Fruit fly (Drosophila melanogaster) whole organism, embryonic: ENCODE results near the gene CG8289.

ENCODE experiments used
- Blimp-1 ChIP-seq: fragments of 200-800 bp; sonication (Bioruptor generic); optimal IDR thresholded peaks from 3 replicates; lab custom pipeline; 2018; ENCODE audit warnings: missing biosample characterization, missing genetic modification characterization, mild to moderate bottlenecking, moderate library complexity, missing genetic modification reagents
- CG10274 ChIP-seq: fragments of 200-800 bp; sonication (Bioruptor generic); optimal IDR thresholded peaks from 3 replicates; lab custom pipeline; 2017; ENCODE audit warnings: missing biosample characterization, mild to moderate bottlenecking, missing genetic modification characterization
- CG12942 ChIP-seq: fragments of 200-800 bp; sonication (Bioruptor generic); optimal IDR thresholded peaks from 3 replicates; lab custom pipeline; 2016; ENCODE audit warnings: missing biosample characterization, missing genetic modification characterization
- CG13894 ChIP-seq: fragments of 200-800 bp; sonication (Bioruptor generic); optimal IDR thresholded peaks from 3 replicates; lab custom pipeline; 2018; ENCODE audit warnings: missing biosample characterization, mild to moderate bottlenecking, missing genetic modification characterization, moderate library complexity
- CG15696 ChIP-seq: fragments of 200-800 bp; sonication (Bioruptor generic); optimal IDR thresholded peaks from 2 replicates; lab custom pipeline; 2019; ENCODE audit warnings: missing biosample characterization, mild to moderate bottlenecking, missing genetic modification characterization, moderate library complexity
- CG17912 ChIP-seq: fragments of 200-800 bp; sonication (Bioruptor generic); optimal IDR thresholded peaks from 2 replicates; lab custom pipeline; 2018; ENCODE audit warnings: missing biosample characterization, mild to moderate bottlenecking, missing genetic modification characterization
- CG18599 ChIP-seq: fragments of 200-800 bp; sonication (Bioruptor generic); optimal IDR thresholded peaks from 3 replicates; lab custom pipeline; 2017; ENCODE audit warnings: missing biosample characterization, missing genetic modification characterization, mild to moderate bottlenecking, moderate library complexity, missing genetic modification reagents
- CG18619 ChIP-seq: fragments of 200-800 bp; sonication (Bioruptor generic); optimal IDR thresholded peaks from 3 replicates; lab custom pipeline; 2017; ENCODE audit warnings: missing biosample characterization, mild to moderate bottlenecking, missing genetic modification characterization
- CG30020 ChIP-seq: fragments of 200-800 bp; optimal IDR thresholded peaks from 2 replicates; lab custom pipeline; 2019; ENCODE audit warnings: missing biosample characterization, mild to moderate bottlenecking, missing genetic modification characterization, moderate library complexity
- CG31224 ChIP-seq: fragments of 200-800 bp; sonication (Bioruptor generic); IDR thresholded peaks from 2 replicates; pipeline ENCODE4 v1.3.6; 2022; ENCODE audit warnings: missing biosample characterization, missing genetic modification characterization
- CG31441 ChIP-seq: fragments of 200-800 bp; sonication (Bioruptor generic); IDR thresholded peaks from 2 replicates; pipeline ENCODE4 v1.3.6; 2022; ENCODE audit warnings: missing biosample characterization, missing genetic modification characterization
- CG42726 ChIP-seq: fragments of 200-800 bp; sonication (Bioruptor generic); IDR thresholded peaks from 2 replicates; pipeline ENCODE4 v1.3.6; 2022; ENCODE audit warnings: missing biosample characterization, missing genetic modification characterization; ENCODE audit not compliant: partially characterized antibody
- CG4820 ChIP-seq: fragments of 200-800 bp; sonication (Bioruptor generic); optimal IDR thresholded peaks from 3 replicates; lab custom pipeline; 2016; ENCODE audit warnings: missing biosample characterization, missing genetic modification characterization
- CG7745 ChIP-seq: fragments of 200-800 bp; sonication (Bioruptor generic); optimal IDR thresholded peaks from 2 replicates; lab custom pipeline; 2018; ENCODE audit warnings: missing biosample characterization, mild to moderate bottlenecking, missing genetic modification characterization, moderate library complexity
- CG7928 ChIP-seq: fragments of 200-800 bp; sonication (Bioruptor generic); optimal IDR thresholded peaks from 2 replicates; lab custom pipeline; 2017; ENCODE audit warnings: missing biosample characterization, mild to moderate bottlenecking, missing genetic modification characterization
- CG8924 ChIP-seq: fragments of 200-800 bp; optimal IDR thresholded peaks from 3 replicates; lab custom pipeline; 2019; ENCODE audit warnings: missing biosample characterization, mild to moderate bottlenecking, missing genetic modification characterization, moderate library complexity
- CG9437 ChIP-seq: fragments of 200-800 bp; sonication (Bioruptor generic); optimal IDR thresholded peaks from 2 replicates; lab custom pipeline; 2018; ENCODE audit warnings: missing biosample characterization, mild to moderate bottlenecking, missing genetic modification characterization
- CG9727 ChIP-seq: fragments of 200-800 bp; sonication (Bioruptor generic); optimal IDR thresholded peaks from 3 replicates; lab custom pipeline; 2017; ENCODE audit warnings: missing biosample characterization, mild to moderate bottlenecking, missing genetic modification characterization
- CTCF ChIP-seq: fragments of 200-800 bp; sonication (Bioruptor generic); optimal IDR thresholded peaks from 2 replicates; lab custom pipeline; 2017; ENCODE audit warnings: missing biosample characterization, mild to moderate bottlenecking, missing genetic modification characterization, moderate library complexity
- D19B ChIP-seq: fragments of 200-800 bp; sonication (Bioruptor generic); optimal IDR thresholded peaks from 2 replicates; lab custom pipeline; 2017; ENCODE audit warnings: missing biosample characterization, mild to moderate bottlenecking, missing genetic modification characterization
- ERR ChIP-seq: fragments of 200-800 bp; sonication (Bioruptor generic); optimal IDR thresholded peaks from 2 replicates; lab custom pipeline; 2016; ENCODE audit warnings: missing biosample characterization, missing genetic modification characterization
- Fer2 ChIP-seq: fragments of 200-800 bp; sonication (Bioruptor generic); optimal IDR thresholded peaks from 2 replicates; lab custom pipeline; 2018; ENCODE audit warnings: missing biosample characterization, mild to moderate bottlenecking, missing genetic modification characterization, moderate library complexity
- HLH4C ChIP-seq: fragments of 200-800 bp; sonication (Bioruptor generic); IDR thresholded peaks from 3 replicates; pipeline ENCODE4 v1.3.6; 2022; ENCODE audit warnings: missing biosample characterization, missing genetic modification characterization; ENCODE audit not compliant: partially characterized antibody
- HmgD ChIP-seq: fragments of 200-800 bp; sonication (Bioruptor generic); optimal IDR thresholded peaks from 3 replicates; lab custom pipeline; 2016; ENCODE audit warnings: missing biosample characterization, missing genetic modification characterization
- Meics ChIP-seq: fragments of 200-800 bp; sonication (Bioruptor generic); optimal IDR thresholded peaks from 2 replicates; lab custom pipeline; 2017; ENCODE audit warnings: missing biosample characterization, mild to moderate bottlenecking, missing genetic modification characterization
- Xbp1 ChIP-seq: fragments of 200-800 bp; sonication (Bioruptor generic); optimal IDR thresholded peaks from 3 replicates; lab custom pipeline; 2016; ENCODE audit warnings: missing biosample characterization, mild to moderate bottlenecking, missing genetic modification characterization
- aop ChIP-seq: fragments of 200-800 bp; sonication (Bioruptor generic); IDR thresholded peaks from 2 replicates; pipeline ENCODE4 v1.3.6; 2022; ENCODE audit warnings: missing biosample characterization, missing genetic modification characterization
- ara ChIP-seq: fragments of 200-800 bp; sonication (Bioruptor generic); IDR thresholded peaks from 2 replicates; pipeline ENCODE4 v1.3.6; 2022; ENCODE audit warnings: missing biosample characterization, missing genetic modification characterization
- corto ChIP-seq: fragments of 200-800 bp; sonication (Bioruptor generic); optimal IDR thresholded peaks from 2 replicates; lab custom pipeline; 2016; ENCODE audit warnings: missing biosample characterization, mild to moderate bottlenecking, missing genetic modification characterization, moderate library complexity
- ems ChIP-seq: fragments of 200-800 bp; sonication (Bioruptor generic); optimal IDR thresholded peaks from 3 replicates; lab custom pipeline; 2016; ENCODE audit warnings: missing biosample characterization, missing genetic modification characterization
- eve ChIP-seq, 2 experiments: fragments of >200 bp; optimal IDR thresholded peaks; 2 replicates each; lab custom pipeline; 2017; ENCODE audit warnings: missing biosample characterization in 2 of 2, missing genetic modification characterization in 2 of 2
- fd3F ChIP-seq: fragments of 200-800 bp; sonication (Bioruptor generic); optimal IDR thresholded peaks from 2 replicates; lab custom pipeline; 2018; ENCODE audit warnings: missing biosample characterization, mild to moderate bottlenecking, missing genetic modification characterization, moderate library complexity
- ind ChIP-seq: fragments of 200-800 bp; sonication (Bioruptor generic); optimal IDR thresholded peaks from 3 replicates; lab custom pipeline; 2016; ENCODE audit warnings: missing biosample characterization, missing genetic modification characterization
- lov ChIP-seq, 2 experiments: fragments of 200-800 bp in 1 of 2; fragments of >200 bp in 1 of 2; sonication (Bioruptor generic) in 1 of 2; IDR thresholded peaks in 1 of 2; optimal IDR thresholded peaks in 1 of 2; 2 replicates in 1 of 2; 3 replicates in 1 of 2; pipeline versions ENCODE4 v1.3.6 to Lab custom; 2017 to 2022; ENCODE audit warnings: missing biosample characterization in 1 of 2, missing genetic modification characterization in 1 of 2
- odd ChIP-seq: fragments of 200-800 bp; sonication (Bioruptor generic); optimal IDR thresholded peaks from 2 replicates; lab custom pipeline; 2017; ENCODE audit warnings: missing biosample characterization, mild to moderate bottlenecking, missing genetic modification characterization
- onecut ChIP-seq: fragments of 200-800 bp; sonication (Bioruptor generic); IDR thresholded peaks from 2 replicates; pipeline ENCODE4 v1.3.6; 2022; ENCODE audit warnings: missing biosample characterization, missing genetic modification characterization
- org-1 ChIP-seq: fragments of 200-800 bp; sonication (Bioruptor generic); optimal IDR thresholded peaks from 2 replicates; lab custom pipeline; 2017; ENCODE audit warnings: missing biosample characterization, missing genetic modification characterization
- pita ChIP-seq: fragments of 200-800 bp; sonication (Bioruptor generic); optimal IDR thresholded peaks from 2 replicates; lab custom pipeline; 2017; ENCODE audit warnings: missing biosample characterization, mild to moderate bottlenecking, missing genetic modification characterization
- pros ChIP-seq: fragments of 200-800 bp; sonication (Bioruptor generic); optimal IDR thresholded peaks from 3 replicates; lab custom pipeline; 2019; ENCODE audit warnings: missing biosample characterization, mild to moderate bottlenecking, missing genetic modification characterization, moderate library complexity
- pzg ChIP-seq: fragments of 200-800 bp; sonication (Bioruptor generic); optimal IDR thresholded peaks from 3 replicates; lab custom pipeline; 2018; ENCODE audit warnings: missing biosample characterization, mild to moderate bottlenecking, missing genetic modification characterization, moderate library complexity
- ro ChIP-seq: fragments of 200-800 bp; sonication (Bioruptor generic); IDR thresholded peaks from 2 replicates; pipeline ENCODE4 v1.3.6; 2022; ENCODE audit warnings: missing biosample characterization, missing genetic modification characterization
- sc ChIP-seq, 3 experiments: fragments of >200 bp in 2 of 3; fragments of 200-800 bp in 1 of 3; sonication (Bioruptor generic) in 1 of 3; optimal IDR thresholded peaks; 2 replicates in 2 of 3; 3 replicates in 1 of 3; lab custom pipeline; 2017; ENCODE audit warnings: mild to moderate bottlenecking in 1 of 3, missing biosample characterization in 1 of 3, missing genetic modification characterization in 1 of 3, missing genetic modification reagents in 1 of 3
- tap ChIP-seq: fragments of 200-800 bp; optimal IDR thresholded peaks from 3 replicates; lab custom pipeline; 2019; ENCODE audit warnings: missing biosample characterization, mild to moderate bottlenecking, missing genetic modification characterization, moderate library complexity
- tio ChIP-seq: fragments of 200-800 bp; sonication (Bioruptor generic); optimal IDR thresholded peaks from 2 replicates; lab custom pipeline; 2017; ENCODE audit warnings: missing biosample characterization, missing genetic modification characterization, inconsistent platforms
- usp ChIP-seq: fragments of >200 bp; optimal IDR thresholded peaks from 2 replicates; lab custom pipeline; 2017; ENCODE audit warnings: missing biosample characterization, missing genetic modification characterization
- vfl ChIP-seq: fragments of 200-800 bp; sonication (Bioruptor generic); optimal IDR thresholded peaks from 2 replicates; lab custom pipeline; 2016; ENCODE audit warnings: missing biosample characterization, missing genetic modification characterization
- vvl ChIP-seq: fragments of 200-800 bp; sonication (Bioruptor generic); IDR thresholded peaks from 2 replicates; pipeline ENCODE4 v1.3.6; 2022; ENCODE audit warnings: missing biosample characterization, missing genetic modification characterization
- wek ChIP-seq: fragments of 200-800 bp; sonication (Bioruptor generic); optimal IDR thresholded peaks from 3 replicates; lab custom pipeline; 2018; ENCODE audit warnings: missing biosample characterization, mild to moderate bottlenecking, missing genetic modification characterization, moderate library complexity

The CG8289 gene

dm6 chrX:17682745-17683505 is 47.1 kb upstream of the CG8289 start (continued):
- TF ChIP-seq HLH4C (GFP tag; lab: Robert Waterston, UW) (peak; percentile 33; the same call in 2 of the 3 replicates), CG7745 (tag; lab: Kevin White, UChicago) (no peak), ara (GFP tag; lab: Robert Waterston, UW) (peak; percentile 82), tap (tag; lab: Kevin White, UChicago) (peak; percentile 40), CG30020 (tag; lab: Kevin White, UChicago) (no peak), pros (GFP tag; lab: Kevin White, UChicago) (no peak), CG18619 (GFP tag; lab: Kevin White, UChicago) (no peak), vvl (GFP tag; lab: Robert Waterston, UW) (peak; percentile 92), lov (optimal IDR thresholded peaks at IDR 0.05; lab: Kevin White, UChicago) (no peak), lov (GFP tag; IDR thresholded peaks at IDR 0.05; lab: Robert Waterston, UW) (no peak), CG9727 (GFP tag; lab: Kevin White, UChicago) (peak; percentile 47), corto (GFP tag; lab: Kevin White, UChicago) (peak; percentile 60), CG31224 (GFP tag; lab: Robert Waterston, UW) (no peak), CG18599 (peak; percentile 43), aop (GFP tag; lab: Robert Waterston, UW) (peak; percentile 66), CG15696 (tag; lab: Kevin White, UChicago) (peak; percentile 17), pzg (GFP tag; lab: Kevin White, UChicago) (no peak), wek (GFP tag; lab: Kevin White, UChicago) (no peak), sc (optimal IDR thresholded peaks at IDR 0.05; lab: Kevin White, UChicago) (no peak), sc (GFP tag; optimal IDR thresholded peaks at IDR 0.05; lab: Kevin White, UChicago) (no peak), CG9437 (GFP tag; lab: Kevin White, UChicago) (peak; percentile 43), fd3F (no peak), HmgD (GFP tag; lab: Kevin White, UChicago) (no peak), tio (GFP tag; lab: Kevin White, UChicago) (peak; percentile 25), CG31441 (peak; percentile 75), CG7928 (GFP tag; lab: Kevin White, UChicago) (no peak), onecut (peak; percentile 61), odd (peak; percentile 36), ems (GFP tag; lab: Kevin White, UChicago) (peak; percentile 39), CG4820 (GFP tag; lab: Kevin White, UChicago) (peak; percentile 60), vfl (GFP tag; lab: Kevin White, UChicago) (no peak), eve (GFP tag; optimal IDR thresholded peaks at IDR 0.05; lab: Kevin White, UChicago) (no peak), CG10274 (GFP tag; lab: Kevin White, UChicago) (no peak), D19B (GFP tag; lab: Kevin White, UChicago) (peak; percentile 3), CTCF (no peak), org-1 (GFP tag; lab: Kevin White, UChicago) (peak; percentile 21), CG42726 (GFP tag; lab: Robert Waterston, UW) (no peak), CG17912 (GFP tag; lab: Kevin White, UChicago) (no peak), CG12942 (peak; percentile 33), Fer2 (tag; lab: Kevin White, UChicago) (no peak), pita (GFP tag; lab: Kevin White, UChicago) (no peak), Xbp1 (GFP tag; lab: Kevin White, UChicago) (peak; percentile 66), ind (GFP tag; lab: Kevin White, UChicago) (peak; percentile 52), CG13894 (tag; lab: Kevin White, UChicago) (no peak), usp (no peak), CG8924 (tag; lab: Kevin White, UChicago) (peak; percentile 29), ro (GFP tag; lab: Robert Waterston, UW) (peak; percentile 37; the same call in 1 of the 2 replicates), Blimp-1 (GFP tag; lab: Kevin White, UChicago) (peak; percentile 71), ERR (GFP tag; lab: Kevin White, UChicago) (no peak), Meics (GFP tag; lab: Kevin White, UChicago) (peak; percentile 35)
